Worm (Caenorhabditis elegans) whole organism, L2 larva: ENCODE data around the gene C27D6.12.

Experiments
- Y55F3AM.14 ChIP-seq: fragments of 200-800 bp; sonication (Bioruptor generic); optimal IDR thresholded peaks from 2 replicates; lab custom pipeline; 2018; ENCODE audit warnings: mild to moderate bottlenecking, missing genetic modification characterization, missing compliant biosample characterization
- ama-1 ChIP-seq: fragments of 150-350 bp; optimal IDR thresholded peaks from 2 replicates; lab custom pipeline; 2018; ENCODE audit warnings: inconsistent platforms
- egl-27 ChIP-seq: sonication (generic microtip); optimal IDR thresholded peaks from 3 replicates; lab custom pipeline; 2017; ENCODE audit warnings: missing biosample characterization, missing genetic modification reagents, missing genetic modification characterization
- lsy-2 ChIP-seq, 2 experiments: fragments of 150-350 bp in 1 of 2; sonication (generic microtip) in 1 of 2; optimal IDR thresholded peaks; 2 replicates each; lab custom pipeline; 2014 to 2017; ENCODE audit warnings: missing biosample characterization in 2 of 2, missing genetic modification characterization in 2 of 2
- nhr-10 ChIP-seq: sonication (generic microtip); optimal IDR thresholded peaks from 2 replicates; lab custom pipeline; 2017; ENCODE audit warnings: missing biosample characterization, missing genetic modification characterization
- unc-62 ChIP-seq: fragments of 150-350 bp; optimal IDR thresholded peaks from 2 replicates; lab custom pipeline; 2014; ENCODE audit warnings: missing biosample characterization, missing genetic modification reagents, missing genetic modification characterization

DNA sequence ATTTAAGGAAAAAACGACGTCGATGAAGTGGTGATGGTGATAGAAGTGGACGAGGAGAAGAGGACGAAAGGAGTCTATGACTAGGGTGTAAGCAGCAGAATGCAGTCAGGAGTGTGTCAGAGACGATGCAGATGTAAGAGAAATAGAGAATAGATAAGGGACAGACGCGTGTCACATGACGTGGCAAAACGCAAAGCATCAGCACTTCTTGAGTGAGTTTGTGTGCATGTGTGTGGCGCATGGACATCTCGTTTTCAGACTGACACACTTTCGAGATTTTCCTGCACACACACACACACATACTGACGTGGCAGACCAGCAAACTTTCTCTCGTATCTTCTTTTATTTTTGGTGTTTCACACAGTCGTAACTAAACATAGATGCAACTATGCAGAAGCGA is 4.6 kb upstream of the C27D6.12 start:
- TF ChIP-seq ama-1 (no peak), nhr-10 (no peak), Y55F3AM.14 (no peak), lsy-2 (tag; optimal IDR thresholded peaks at IDR 0.05; lab: Kevin White, UChicago) (peak in 1 of 2 experiments; percentile 74), unc-62 (no peak), egl-27 (no peak)
